Worm (Caenorhabditis elegans) whole organism, early embryonic: ENCODE results near the gene sdz-11.

ENCODE experiments used
- F13C5.2 ChIP-seq: sonication (generic microtip); optimal IDR thresholded peaks from 2 replicates; lab custom pipeline; 2017; ENCODE audit warnings: mild to moderate bottlenecking, missing genetic modification characterization, inconsistent platforms, missing compliant biosample characterization
- aly-1 ChIP-seq: sonication (generic microtip); optimal IDR thresholded peaks from 2 replicates; lab custom pipeline; 2016; ENCODE audit warnings: missing genetic modification characterization, missing compliant biosample characterization
- ama-1 ChIP-seq: fragments of 150-350 bp; optimal IDR thresholded peaks from 2 replicates; lab custom pipeline; 2014
- ceh-36 ChIP-seq: sonication (generic microtip); optimal IDR thresholded peaks from 2 replicates; lab custom pipeline; 2016; ENCODE audit warnings: missing genetic modification characterization, inconsistent platforms, missing compliant biosample characterization
- ets-7 ChIP-seq: sonication (generic microtip); optimal IDR thresholded peaks from 2 replicates; lab custom pipeline; 2016; ENCODE audit warnings: missing genotype, missing genetic modification characterization, missing compliant biosample characterization
- flt-1 ChIP-seq: fragments of 200-800 bp; sonication (Bioruptor generic); IDR thresholded peaks from 2 replicates; pipeline ENCODE4 v1.3.6; 2022; ENCODE audit warnings: missing genetic modification characterization, missing compliant biosample characterization
- hnd-1 ChIP-seq: sonication (generic microtip); optimal IDR thresholded peaks from 2 replicates; lab custom pipeline; 2016; ENCODE audit warnings: missing genetic modification characterization, missing compliant biosample characterization
- pes-1 ChIP-seq: fragments of 200-800 bp; sonication (Bioruptor generic); IDR thresholded peaks from 2 replicates; pipeline ENCODE4 v1.3.6; 2022; ENCODE audit warnings: missing genetic modification reagents, missing genetic modification characterization, missing compliant biosample characterization
- scrt-1 ChIP-seq: fragments of 200-800 bp; sonication (Bioruptor generic); IDR thresholded peaks from 2 replicates; pipeline ENCODE4 v1.3.6; 2022; ENCODE audit warnings: missing genetic modification characterization, missing compliant biosample characterization
- sea-1 ChIP-seq: fragments of 200-800 bp; sonication (Bioruptor generic); conservative IDR thresholded peaks from 2 replicates; pipeline ENCODE4 v1.3.6; 2022; ENCODE audit warnings: missing genetic modification characterization, missing compliant biosample characterization
- tbx-11 ChIP-seq: fragments of 200-800 bp; sonication (Bioruptor generic); IDR thresholded peaks from 2 replicates; pipeline ENCODE4 v1.3.6; 2022; ENCODE audit warnings: missing genetic modification characterization, missing compliant biosample characterization
- tbx-37 ChIP-seq: fragments of 200-800 bp; sonication (Bioruptor generic); conservative IDR thresholded peaks from 2 replicates; pipeline ENCODE4 v1.3.6; 2022; ENCODE audit warnings: missing genetic modification reagents, missing genetic modification characterization, missing compliant biosample characterization

- no peak for TF ChIP-seq ets-7 (tag; lab: Kevin White, UChicago)
- TF ChIP-seq ama-1 (lab: Kevin White, UChicago): no peak
- no peak for TF ChIP-seq F13C5.2 (tag; lab: Kevin White, UChicago)
- TF ChIP-seq tbx-11: no peak
- TF ChIP-seq scrt-1 (GFP tag; lab: Robert Waterston, UW): no peak
- no peak for TF ChIP-seq sea-1
- TF ChIP-seq flt-1 (GFP tag; lab: Robert Waterston, UW): no peak
- no peak for TF ChIP-seq aly-1 (tag; lab: Kevin White, UChicago)
- no peak for TF ChIP-seq hnd-1 (tag; lab: Kevin White, UChicago)
- no peak for TF ChIP-seq tbx-37 (GFP tag; lab: Robert Waterston, UW)
- TF ChIP-seq pes-1 (GFP tag; lab: Robert Waterston, UW): no peak
- TF ChIP-seq ceh-36 (tag; lab: Kevin White, UChicago): no peak
These were observed 30.4 kb upstream of the sdz-11 start, which contains the start of gene T24E12.2 for ce11 chrII:3782309-3783000.
